Worm (Caenorhabditis elegans) whole organism, late embryonic: ENCODE data around the gene C46F11.4.
A peak's percentile ranks its signal among the peaks of the same experiment; 100 is the strongest.

ENCODE experiments used
- C08G9.2 ChIP-seq: sonication (generic microtip); optimal IDR thresholded peaks from 2 replicates; lab custom pipeline; 2016; ENCODE audit warnings: mild to moderate bottlenecking, missing genetic modification characterization, moderate library complexity, missing compliant biosample characterization
- C38D4.7 ChIP-seq: fragments of 200-800 bp; sonication (Bioruptor generic); optimal IDR thresholded peaks from 2 replicates; lab custom pipeline; 2018; ENCODE audit warnings: mild to moderate bottlenecking, missing genetic modification characterization, moderate library complexity, missing compliant biosample characterization
- K02D7.2 ChIP-seq: sonication (generic microtip); optimal IDR thresholded peaks from 2 replicates; lab custom pipeline; 2017; ENCODE audit warnings: mild to moderate bottlenecking, missing genetic modification characterization, missing compliant biosample characterization
- ahr-1 ChIP-seq: sonication (generic microtip); optimal IDR thresholded peaks from 2 replicates; lab custom pipeline; 2016; ENCODE audit warnings: missing genetic modification characterization, missing compliant biosample characterization
- ama-1 ChIP-seq: fragments of 150-350 bp; optimal IDR thresholded peaks from 2 replicates; lab custom pipeline; 2014
- ceh-14 ChIP-seq: sonication (generic microtip); optimal IDR thresholded peaks from 2 replicates; lab custom pipeline; 2016; ENCODE audit warnings: missing genotype, missing genetic modification characterization, missing compliant biosample characterization
- ceh-19 ChIP-seq: fragments of 200-800 bp; sonication (Bioruptor generic); optimal IDR thresholded peaks from 2 replicates; lab custom pipeline; 2018; ENCODE audit warnings: mild to moderate bottlenecking, missing genetic modification characterization, missing compliant biosample characterization
- ceh-2 ChIP-seq: sonication (generic microtip); optimal IDR thresholded peaks from 2 replicates; lab custom pipeline; 2016; ENCODE audit warnings: missing genotype, missing genetic modification characterization, missing compliant biosample characterization
- ceh-24 ChIP-seq: sonication (generic microtip); optimal IDR thresholded peaks from 2 replicates; lab custom pipeline; 2016; ENCODE audit warnings: mild to moderate bottlenecking, missing genetic modification characterization, missing compliant biosample characterization
- ceh-30 ChIP-seq: fragments of 150-350 bp; optimal IDR thresholded peaks from 2 replicates; lab custom pipeline; 2014; ENCODE audit warnings: missing biosample characterization, missing genetic modification characterization
- ceh-31 ChIP-seq: sonication (generic microtip); optimal IDR thresholded peaks from 2 replicates; lab custom pipeline; 2016; ENCODE audit warnings: missing genetic modification characterization, missing compliant biosample characterization
- ceh-45 ChIP-seq: fragments of 200-800 bp; sonication (Bioruptor generic); IDR thresholded peaks from 2 replicates; pipeline ENCODE4 v1.3.6; 2022; ENCODE audit warnings: missing genetic modification reagents, missing genetic modification characterization, missing compliant biosample characterization
- ceh-48 ChIP-seq: sonication (generic microtip); optimal IDR thresholded peaks from 2 replicates; lab custom pipeline; 2016; ENCODE audit warnings: missing genetic modification characterization, inconsistent platforms, missing compliant biosample characterization
- dmd-4 ChIP-seq: sonication (generic microtip); optimal IDR thresholded peaks from 2 replicates; lab custom pipeline; 2016; ENCODE audit warnings: borderline replicate concordance, missing genetic modification characterization, missing compliant biosample characterization
- dve-1 ChIP-seq: sonication (generic microtip); optimal IDR thresholded peaks from 2 replicates; lab custom pipeline; 2017; ENCODE audit warnings: antibody characterized with exemption, mild to moderate bottlenecking, missing genetic modification characterization, missing compliant biosample characterization
- elt-2 ChIP-seq: sonication (generic microtip); optimal IDR thresholded peaks from 2 replicates; lab custom pipeline; 2016; ENCODE audit warnings: missing genetic modification reagents, missing genetic modification characterization, missing compliant biosample characterization
- elt-4 ChIP-seq: sonication (generic microtip); optimal IDR thresholded peaks from 2 replicates; lab custom pipeline; 2016; ENCODE audit warnings: missing genetic modification characterization, missing compliant biosample characterization
- fkh-10 ChIP-seq: fragments of 150-350 bp; optimal IDR thresholded peaks from 2 replicates; lab custom pipeline; 2014; ENCODE audit warnings: missing biosample characterization, missing genetic modification reagents, missing genetic modification characterization
- fkh-6 ChIP-seq: sonication (generic microtip); optimal IDR thresholded peaks from 2 replicates; lab custom pipeline; 2016; ENCODE audit warnings: missing genetic modification characterization, missing compliant biosample characterization
- hlh-30 ChIP-seq: sonication (generic microtip); optimal IDR thresholded peaks from 2 replicates; lab custom pipeline; 2017; ENCODE audit warnings: antibody characterized with exemption, missing genetic modification characterization, missing compliant biosample characterization; ENCODE audit not compliant: insufficient read depth
- lin-11 ChIP-seq: fragments of 200-800 bp; sonication (Bioruptor generic); optimal IDR thresholded peaks from 2 replicates; lab custom pipeline; 2018; ENCODE audit warnings: mild to moderate bottlenecking, missing genetic modification characterization, missing compliant biosample characterization
- mec-3 ChIP-seq: sonication (generic microtip); optimal IDR thresholded peaks from 2 replicates; lab custom pipeline; 2016; ENCODE audit warnings: borderline replicate concordance, missing genetic modification characterization, missing compliant biosample characterization
- nfya-1 ChIP-seq: sonication (generic microtip); optimal IDR thresholded peaks from 2 replicates; lab custom pipeline; 2017; ENCODE audit warnings: missing genetic modification characterization, mild to moderate bottlenecking, missing compliant biosample characterization, antibody characterized with exemption, moderate library complexity
- nhr-11 ChIP-seq: fragments of 150-350 bp; optimal IDR thresholded peaks from 2 replicates; lab custom pipeline; 2014; ENCODE audit warnings: missing biosample characterization, missing genetic modification characterization
- nhr-232 ChIP-seq: sonication (generic microtip); optimal IDR thresholded peaks from 2 replicates; lab custom pipeline; 2016; ENCODE audit warnings: missing genetic modification characterization, missing compliant biosample characterization
- npax-4 ChIP-seq: sonication (generic microtip); optimal IDR thresholded peaks from 2 replicates; lab custom pipeline; 2016; ENCODE audit warnings: missing genetic modification characterization, missing compliant biosample characterization
- odd-2 ChIP-seq: sonication (generic microtip); optimal IDR thresholded peaks from 2 replicates; lab custom pipeline; 2017; ENCODE audit warnings: antibody characterized with exemption, mild to moderate bottlenecking, missing genetic modification characterization, missing compliant biosample characterization
- pax-1 ChIP-seq: fragments of 150-350 bp; optimal IDR thresholded peaks from 2 replicates; lab custom pipeline; 2014; ENCODE audit warnings: missing biosample characterization, missing genetic modification characterization
- pha-4 ChIP-seq: fragments of 150-350 bp; optimal IDR thresholded peaks from 2 replicates; lab custom pipeline; 2018; ENCODE audit warnings: missing biosample characterization, missing genetic modification reagents, missing genetic modification characterization
- pros-1 ChIP-seq: fragments of 150-350 bp; optimal IDR thresholded peaks from 2 replicates; lab custom pipeline; 2014; ENCODE audit warnings: missing biosample characterization, missing genetic modification reagents, missing genetic modification characterization
- rnt-1 ChIP-seq: sonication (generic microtip); optimal IDR thresholded peaks from 2 replicates; lab custom pipeline; 2016; ENCODE audit warnings: missing genetic modification characterization, missing compliant biosample characterization
- sdc-2 ChIP-seq: sonication (generic microtip); optimal IDR thresholded peaks from 2 replicates; lab custom pipeline; 2016; ENCODE audit warnings: missing genotype, missing genetic modification characterization, missing compliant biosample characterization
- sox-4 ChIP-seq: sonication (generic microtip); optimal IDR thresholded peaks from 2 replicates; lab custom pipeline; 2017; ENCODE audit warnings: mild to moderate bottlenecking, missing genetic modification characterization, inconsistent platforms, missing compliant biosample characterization
- tbx-2 ChIP-seq: sonication (generic microtip); optimal IDR thresholded peaks from 2 replicates; lab custom pipeline; 2016; ENCODE audit warnings: missing genetic modification characterization, missing compliant biosample characterization
- unc-3 ChIP-seq, 2 experiments: fragments of 200-800 bp in 1 of 2; sonication (Bioruptor generic) in 1 of 2; sonication (generic microtip) in 1 of 2; conservative IDR thresholded peaks in 1 of 2; optimal IDR thresholded peaks in 1 of 2; 2 replicates each; pipeline versions ENCODE4 v1.3.6 to Lab custom; 2016 to 2022; ENCODE audit warnings: missing compliant biosample characterization in 2 of 2, missing genetic modification characterization in 2 of 2, missing genetic modification reagents in 1 of 2
- unc-55 ChIP-seq: sonication (generic microtip); optimal IDR thresholded peaks from 2 replicates; lab custom pipeline; 2017; ENCODE audit warnings: missing biosample characterization, missing genetic modification reagents, missing genetic modification characterization
- ztf-16 ChIP-seq: sonication (generic microtip); optimal IDR thresholded peaks from 2 replicates; lab custom pipeline; 2017; ENCODE audit warnings: missing genetic modification characterization, missing compliant biosample characterization

Gene C46F11.4

ce11 chrIII:3670984-3671383, 6.9 kb upstream of the C46F11.4 start:
- TF ChIP-seq pros-1: no peak
- TF ChIP-seq pax-1 (tag; lab: Kevin White, UChicago): peak; percentile 15

DNA sequence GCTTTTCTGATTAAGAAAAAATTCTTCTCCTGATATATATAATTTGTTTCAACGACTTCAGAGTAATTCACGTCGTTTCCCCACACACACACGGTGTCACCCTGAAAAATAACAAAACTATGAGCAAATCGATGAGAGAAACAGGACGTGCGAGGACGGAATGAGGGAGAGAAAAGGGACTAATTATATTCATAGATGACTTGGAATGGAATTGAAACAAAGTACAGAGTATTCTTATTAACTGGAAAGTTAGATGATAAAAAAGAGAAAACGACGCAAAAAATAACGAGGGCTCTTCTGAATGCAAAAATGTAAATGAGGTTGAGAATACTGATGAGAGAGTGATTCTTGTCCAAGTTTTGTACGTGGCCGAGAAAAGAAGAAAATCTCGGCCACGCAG, 6.2 kb upstream of the C46F11.4 start, which contains the start of gene C46F11.6:
Gene C46F11.6 (minus strand): TSS at position 101 of the 400 bp plus-strand sequence.
- TF ChIP-seq ceh-48 (tag; lab: Kevin White, UChicago) (no peak), ama-1 (no peak), elt-4 (tag; lab: Kevin White, UChicago) (no peak), nfya-1 (no peak), fkh-6 (tag; lab: Kevin White, UChicago) (no peak), hlh-30 (tag; lab: Kevin White, UChicago) (no peak), ceh-14 (tag; lab: Kevin White, UChicago) (no peak), ceh-30 (tag; lab: Kevin White, UChicago) (no peak), ceh-45 (GFP tag; lab: Robert Waterston, UW) (no peak), ceh-24 (tag; lab: Kevin White, UChicago) (no peak), elt-2 (tag; lab: Kevin White, UChicago) (no peak), rnt-1 (no peak), npax-4 (tag; lab: Kevin White, UChicago) (no peak), sox-4 (no peak), unc-55 (GFP tag; lab: Kevin White, UChicago) (no peak), unc-3 (GFP tag; conservative IDR thresholded peaks at IDR 0.05; lab: Robert Waterston, UW) (no peak), unc-3 (tag; optimal IDR thresholded peaks at IDR 0.05; lab: Kevin White, UChicago) (no peak), ahr-1 (no peak)

ce11 chrIII:3657479-3657878, 6.6 kb downstream of the C46F11.4 start, which contains the start of gene C46F11.5:
Gene C46F11.5 (minus strand): TSS chrIII:3657606.
- TF ChIP-seq pax-1 (tag; lab: Kevin White, UChicago) (no peak), C08G9.2 (tag; lab: Kevin White, UChicago) (no peak), unc-55 (GFP tag; lab: Kevin White, UChicago) (no peak), ceh-31 (no peak), pha-4 (tag; lab: Kevin White, UChicago) (no peak), unc-3 (GFP tag; conservative IDR thresholded peaks at IDR 0.05; lab: Robert Waterston, UW) (no peak), unc-3 (tag; optimal IDR thresholded peaks at IDR 0.05; lab: Kevin White, UChicago) (no peak), dve-1 (tag; lab: Kevin White, UChicago) (no peak), mec-3 (tag; lab: Kevin White, UChicago) (no peak), ceh-45 (GFP tag; lab: Robert Waterston, UW) (no peak), ceh-2 (tag; lab: Kevin White, UChicago) (no peak), ama-1 (no peak)

ce11 chrIII:3652964-3653363, 11.1 kb downstream of the C46F11.4 start:
- TF ChIP-seq ceh-19 (GFP tag; lab: Kevin White, UChicago) (no peak), fkh-10 (GFP tag; lab: Kevin White, UChicago) (no peak), lin-11 (tag; lab: Kevin White, UChicago) (no peak), K02D7.2 (tag; lab: Kevin White, UChicago) (no peak), tbx-2 (tag; lab: Kevin White, UChicago) (no peak), pax-1 (tag; lab: Kevin White, UChicago) (no peak), nhr-11 (tag; lab: Kevin White, UChicago) (no peak), pros-1 (no peak), rnt-1 (no peak), sdc-2 (tag; lab: Kevin White, UChicago) (no peak), dmd-4 (tag; lab: Kevin White, UChicago) (no peak), elt-2 (tag; lab: Kevin White, UChicago) (no peak), C38D4.7 (GFP tag; lab: Kevin White, UChicago) (no peak), ztf-16 (tag; lab: Kevin White, UChicago) (no peak), nhr-232 (tag; lab: Kevin White, UChicago) (no peak), odd-2 (tag; lab: Kevin White, UChicago) (no peak)
- TF ChIP-seq, all 69 proteins: peak for 0
